Fruit fly (Drosophila melanogaster): Measurements from ENCODE around the gene Sema1a.

The Sema1a gene

DNA sequence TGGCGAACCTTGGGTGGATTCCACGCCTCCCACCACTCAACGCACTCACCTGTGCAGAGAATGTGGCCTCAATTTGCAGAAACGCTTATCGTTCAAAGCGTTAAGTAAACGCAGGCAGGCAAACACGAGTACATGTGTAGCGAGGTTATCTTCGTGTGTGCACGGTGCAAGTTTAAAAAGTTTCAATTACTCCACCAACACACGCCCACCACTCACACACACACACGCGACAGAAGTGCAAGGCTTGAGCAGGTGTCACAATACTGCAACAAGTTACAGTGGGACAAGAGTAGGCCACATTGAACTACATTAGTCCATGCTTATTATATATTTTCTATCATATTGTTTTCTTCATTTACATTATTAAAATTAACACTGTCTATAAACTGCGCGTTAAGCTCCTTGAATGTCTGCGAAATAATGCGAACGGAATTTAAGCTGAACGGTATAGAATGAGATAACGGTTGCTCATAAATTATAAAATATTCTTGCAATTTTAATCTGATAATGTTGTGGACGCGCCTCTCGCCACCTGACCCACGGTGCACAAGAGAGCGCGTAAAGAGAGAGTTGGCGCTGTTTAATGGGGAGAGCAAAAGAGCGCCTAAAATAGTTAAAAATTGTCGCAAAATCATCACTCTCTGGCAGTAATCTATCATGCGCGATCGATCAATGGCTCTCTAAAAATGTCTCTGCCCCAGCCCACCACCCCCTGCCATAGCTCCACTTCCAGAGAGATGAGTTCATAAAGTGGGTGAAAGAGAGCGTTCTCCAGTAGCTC, 7.2 kb upstream of the Sema1a start (continued):
- peak; percentile 57 for TF ChIP-seq Hand (GFP tag; optimal IDR thresholded peaks at IDR 0.05)
- TF ChIP-seq CG7271 (tag; optimal IDR thresholded peaks at IDR 0.05), result peak; percentile 60
- TF ChIP-seq NC2β (GFP tag; optimal IDR thresholded peaks at IDR 0.05), result peak; percentile 87
- peak; percentile 64 for TF ChIP-seq MBD-R2 (GFP tag; IDR thresholded peaks at IDR 0.05)
- peak; percentile 90 for TF ChIP-seq CG3281 (GFP tag; optimal IDR thresholded peaks at IDR 0.05)
- peak; percentile 54 for TF ChIP-seq Bgb (GFP tag; IDR thresholded peaks at IDR 0.05; ENCODE audit: partially characterized antibody)
- no peak; the same call in 1 of the 2 replicates for TF ChIP-seq bbx (GFP tag; IDR thresholded peaks at IDR 0.05; ENCODE audit: partially characterized antibody)
- TF ChIP-seq ems (GFP tag; optimal IDR thresholded peaks at IDR 0.05), result peak; percentile 90
- peak; percentile 61 for TF ChIP-seq CG9932 (GFP tag; IDR thresholded peaks at IDR 0.05)
- TF ChIP-seq Awh (GFP tag; IDR thresholded peaks at IDR 0.05), result peak; percentile 94
- TF ChIP-seq H2.0 (GFP tag; IDR thresholded peaks at IDR 0.05), result peak; percentile 86
- TF ChIP-seq CG11398 (GFP tag; optimal IDR thresholded peaks at IDR 0.05), result peak; percentile 69
- peak; percentile 89 for TF ChIP-seq Rfx (GFP tag; IDR thresholded peaks at IDR 0.05)
- TF ChIP-seq nerfin-1 (tag; optimal IDR thresholded peaks at IDR 0.05), result peak; percentile 95
- TF ChIP-seq Doc2 (GFP tag; IDR thresholded peaks at IDR 0.05), result peak; percentile 76
- peak; percentile 89 for TF ChIP-seq dimm (GFP tag; IDR thresholded peaks at IDR 0.05)
- no peak for TF ChIP-seq Sin3A (optimal IDR thresholded peaks at IDR 0.05)
- TF ChIP-seq D19B (GFP tag; optimal IDR thresholded peaks at IDR 0.05), result peak; percentile 50
- peak; percentile 90 for TF ChIP-seq sqz (GFP tag; optimal IDR thresholded peaks at IDR 0.05)
- TF ChIP-seq Tbp (GFP tag; optimal IDR thresholded peaks at IDR 0.05), result no peak
- TF ChIP-seq CG16815 (GFP tag; optimal IDR thresholded peaks at IDR 0.05), result peak; percentile 88
- peak; percentile 55; the same call in 1 of the 2 replicates for TF ChIP-seq CG4360 (GFP tag; IDR thresholded peaks at IDR 0.05)
- TF ChIP-seq CG8924 (tag; optimal IDR thresholded peaks at IDR 0.05), result peak; percentile 94
- TF ChIP-seq CG13287 (GFP tag; IDR thresholded peaks at IDR 0.05; ENCODE audit: partially characterized antibody), result peak; percentile 69
- peak; percentile 55 for TF ChIP-seq Ets97D (GFP tag; optimal IDR thresholded peaks at IDR 0.05)
- peak; percentile 95 for TF ChIP-seq kah (GFP tag; optimal IDR thresholded peaks at IDR 0.05)
- peak; percentile 27 for TF ChIP-seq yki (optimal IDR thresholded peaks at IDR 0.05)
- TF ChIP-seq CG14050 (GFP tag; IDR thresholded peaks at IDR 0.05), result peak; percentile 95
- peak; percentile 7 for TF ChIP-seq sima (GFP tag; optimal IDR thresholded peaks at IDR 0.05)
- TF ChIP-seq ken (GFP tag; IDR thresholded peaks at IDR 0.05), result peak; percentile 93
- peak; percentile 77 for TF ChIP-seq Usf (GFP tag; optimal IDR thresholded peaks at IDR 0.05)
- TF ChIP-seq tup (GFP tag; optimal IDR thresholded peaks at IDR 0.05), result peak; percentile 81
- no peak for TF ChIP-seq Kr (GFP tag; optimal IDR thresholded peaks at IDR 0.05)
- peak; percentile 84 for TF ChIP-seq cwo (GFP tag; optimal IDR thresholded peaks at IDR 0.05)
- TF ChIP-seq hkb (optimal IDR thresholded peaks at IDR 0.05), result no peak
- TF ChIP-seq hkb (GFP tag; IDR thresholded peaks at IDR 0.05), result peak; percentile 98
- TF ChIP-seq phol (tag; optimal IDR thresholded peaks at IDR 0.05), result peak; percentile 97
- TF ChIP-seq unc-4 (GFP tag; IDR thresholded peaks at IDR 0.05; ENCODE audit: partially characterized antibody), result peak; percentile 34
- peak; percentile 85 for TF ChIP-seq pum (GFP tag; optimal IDR thresholded peaks at IDR 0.05)
- TF ChIP-seq HLH4C (GFP tag; IDR thresholded peaks at IDR 0.05; ENCODE audit: partially characterized antibody), result 0 out of 3 replicates have a peak, but pooled peaks have one; percentile 54
- TF ChIP-seq cas (GFP tag; IDR thresholded peaks at IDR 0.05), result peak; percentile 74
- peak; percentile 28 for TF ChIP-seq Myb (GFP tag; optimal IDR thresholded peaks at IDR 0.05)
- peak; percentile 67 for TF ChIP-seq CG33213 (GFP tag; optimal IDR thresholded peaks at IDR 0.05)
- peak; percentile 76 for TF ChIP-seq ftz-f1 (GFP tag; optimal IDR thresholded peaks at IDR 0.05)
- TF ChIP-seq CG3838 (GFP tag; optimal IDR thresholded peaks at IDR 0.05), result peak; percentile 84
- TF ChIP-seq crp (GFP tag; optimal IDR thresholded peaks at IDR 0.05), result peak; percentile 15 to 68
- TF ChIP-seq Rx (GFP tag; IDR thresholded peaks at IDR 0.05), result peak; percentile 95
- peak; percentile 97 for TF ChIP-seq CG11695 (GFP tag; IDR thresholded peaks at IDR 0.05)
- no peak for TF ChIP-seq CG16813 (GFP tag; IDR thresholded peaks at IDR 0.05; ENCODE audit: partially characterized antibody)
- TF ChIP-seq btn (GFP tag; optimal IDR thresholded peaks at IDR 0.05), result peak; percentile 30

Measured in whole organism, embryonic.